Worm (Caenorhabditis elegans) whole organism, young adult: ENCODE data around the gene sas-1.

Source experiments
- C17E4.6 ChIP-seq: fragments of 200-800 bp; sonication (Bioruptor generic); IDR thresholded peaks from 2 replicates; pipeline ENCODE4 v1.3.6; 2022; ENCODE audit warnings: missing genetic modification reagents, missing genetic modification characterization, missing compliant biosample characterization
- D2030.7 ChIP-seq: fragments of 200-800 bp; sonication (Bioruptor generic); IDR thresholded peaks from 2 replicates; pipeline ENCODE4 v1.3.6; 2022; ENCODE audit warnings: missing genetic modification reagents, missing genetic modification characterization, missing compliant biosample characterization
- F10E7.11 ChIP-seq: sonication (generic microtip); optimal IDR thresholded peaks from 2 replicates; lab custom pipeline; 2017; ENCODE audit warnings: mild to moderate bottlenecking, missing genetic modification characterization, moderate library complexity, missing compliant biosample characterization
- F37B4.10 ChIP-seq: fragments of 200-800 bp; sonication (Bioruptor generic); IDR thresholded peaks from 2 replicates; pipeline ENCODE4 v1.3.6; 2022; ENCODE audit warnings: missing genetic modification characterization, missing compliant biosample characterization
- F39B2.1 ChIP-seq: fragments of 200-800 bp; sonication (Bioruptor generic); IDR thresholded peaks from 2 replicates; pipeline ENCODE4 v1.3.6; 2022; ENCODE audit warnings: missing genetic modification reagents, missing genetic modification characterization, missing compliant biosample characterization
- F49E8.2 ChIP-seq: sonication (generic microtip); optimal IDR thresholded peaks from 3 replicates; lab custom pipeline; 2017; ENCODE audit warnings: missing genetic modification characterization, mild to moderate bottlenecking, missing compliant biosample characterization, antibody characterized with exemption, moderate library complexity; ENCODE audit not compliant: insufficient read depth
- F52B5.7 ChIP-seq: sonication (generic microtip); optimal IDR thresholded peaks from 2 replicates; lab custom pipeline; 2016; ENCODE audit warnings: mild to moderate bottlenecking, missing genetic modification characterization, missing compliant biosample characterization
- F57A8.1 ChIP-seq: fragments of 200-800 bp; sonication (Bioruptor generic); optimal IDR thresholded peaks from 2 replicates; lab custom pipeline; 2018; ENCODE audit warnings: mild to moderate bottlenecking, missing genetic modification characterization, moderate library complexity, missing compliant biosample characterization
- Y53F4B.3 ChIP-seq: fragments of 200-800 bp; sonication (Bioruptor generic); IDR thresholded peaks from 2 replicates; pipeline ENCODE4 v1.3.6; 2022; ENCODE audit warnings: missing genetic modification reagents, missing genetic modification characterization, missing compliant biosample characterization
- Y53G8AR.9 ChIP-seq: fragments of 200-800 bp; sonication (Bioruptor generic); conservative IDR thresholded peaks from 2 replicates; pipeline ENCODE4 v1.3.6; 2022; ENCODE audit warnings: missing genetic modification reagents, missing genetic modification characterization, missing compliant biosample characterization
- atf-7 ChIP-seq: sonication (generic microtip); optimal IDR thresholded peaks from 2 replicates; lab custom pipeline; 2017; ENCODE audit warnings: mild to moderate bottlenecking, missing genetic modification characterization, missing compliant biosample characterization
- attf-5 ChIP-seq: fragments of 200-800 bp; sonication (Bioruptor generic); optimal IDR thresholded peaks from 2 replicates; lab custom pipeline; 2018; ENCODE audit warnings: mild to moderate bottlenecking, missing genetic modification characterization, missing compliant biosample characterization
- cebp-1 ChIP-seq, 2 experiments: fragments of 200-800 bp in 1 of 2; sonication (Bioruptor generic) in 1 of 2; sonication (generic microtip) in 1 of 2; IDR thresholded peaks in 1 of 2; optimal IDR thresholded peaks in 1 of 2; 2 replicates each; pipeline versions ENCODE4 v1.3.6 to Lab custom; 2017 to 2022; ENCODE audit warnings: missing compliant biosample characterization in 2 of 2, missing genetic modification characterization in 2 of 2, mild to moderate bottlenecking in 1 of 2, missing genetic modification reagents in 1 of 2, moderate library complexity in 1 of 2
- ceh-100 ChIP-seq: fragments of 200-800 bp; sonication (Bioruptor generic); IDR thresholded peaks from 2 replicates; pipeline ENCODE4 v1.3.6; 2022; ENCODE audit warnings: missing genetic modification reagents, missing genetic modification characterization, missing compliant biosample characterization
- ceh-27 ChIP-seq: fragments of 200-800 bp; sonication (Bioruptor generic); optimal IDR thresholded peaks from 2 replicates; lab custom pipeline; 2018; ENCODE audit warnings: mild to moderate bottlenecking, missing genetic modification characterization, moderate library complexity, missing compliant biosample characterization
- dox-1 ChIP-seq: fragments of 200-800 bp; sonication (Bioruptor generic); IDR thresholded peaks from 2 replicates; pipeline ENCODE4 v1.3.6; 2022; ENCODE audit warnings: missing genetic modification reagents, missing genetic modification characterization, missing compliant biosample characterization
- dpl-1 ChIP-seq: fragments of 150-350 bp; optimal IDR thresholded peaks from 2 replicates; lab custom pipeline; 2014; ENCODE audit warnings: missing biosample characterization, missing genetic modification reagents, missing genetic modification characterization
- efl-1 ChIP-seq: fragments of 150-350 bp; optimal IDR thresholded peaks from 2 replicates; lab custom pipeline; 2014; ENCODE audit warnings: missing biosample characterization, missing genetic modification reagents, missing genetic modification characterization
- egl-18 ChIP-seq: fragments of 200-800 bp; sonication (Bioruptor generic); IDR thresholded peaks from 2 replicates; pipeline ENCODE4 v1.3.6; 2022; ENCODE audit warnings: missing genetic modification reagents, missing genetic modification characterization, missing compliant biosample characterization
- egrh-3 ChIP-seq: fragments of 200-800 bp; sonication (Bioruptor generic); IDR thresholded peaks from 2 replicates; pipeline ENCODE4 v1.3.6; 2022; ENCODE audit warnings: missing genetic modification reagents, missing genetic modification characterization, missing compliant biosample characterization
- hmg-1.2 ChIP-seq: fragments of 200-800 bp; sonication (Bioruptor generic); IDR thresholded peaks from 2 replicates; pipeline ENCODE4 v1.3.6; 2022; ENCODE audit warnings: missing genetic modification reagents, missing genetic modification characterization, missing compliant biosample characterization
- hrde-1 ChIP-seq: sonication (generic microtip); optimal IDR thresholded peaks from 2 replicates; lab custom pipeline; 2016; ENCODE audit warnings: missing genetic modification characterization, mild to moderate bottlenecking, missing compliant biosample characterization, moderate library complexity, missing genotype, missing genetic modification reagents, borderline replicate concordance
- hsf-1 ChIP-seq: fragments of 200-800 bp; sonication (Bioruptor generic); IDR thresholded peaks from 2 replicates; pipeline ENCODE4 v1.3.6; 2022; ENCODE audit warnings: missing genetic modification reagents, missing genetic modification characterization, missing compliant biosample characterization
- let-607 ChIP-seq, 2 experiments: fragments of 200-800 bp in 1 of 2; sonication (Bioruptor generic) in 1 of 2; sonication (generic microtip) in 1 of 2; optimal IDR thresholded peaks; 2 replicates each; lab custom pipeline; 2016 to 2018; ENCODE audit warnings: mild to moderate bottlenecking in 2 of 2, missing compliant biosample characterization in 2 of 2, missing genetic modification characterization in 2 of 2, moderate library complexity in 2 of 2, missing genotype in 1 of 2
- lin-35 ChIP-seq, 3 experiments: fragments of 150-350 bp in 2 of 3; sonication (generic microtip) in 1 of 3; optimal IDR thresholded peaks; 2 replicates each; lab custom pipeline; 2014 to 2018; ENCODE audit warnings: missing biosample characterization in 3 of 3, missing genetic modification characterization in 3 of 3, missing genetic modification reagents in 3 of 3
- lin-54 ChIP-seq: fragments of 200-800 bp; sonication (Bioruptor generic); optimal IDR thresholded peaks from 2 replicates; lab custom pipeline; 2018; ENCODE audit warnings: mild to moderate bottlenecking, missing genetic modification characterization, missing compliant biosample characterization
- lsl-1 ChIP-seq: fragments of 200-800 bp; sonication (Bioruptor generic); optimal IDR thresholded peaks from 2 replicates; lab custom pipeline; 2018; ENCODE audit warnings: mild to moderate bottlenecking, missing genetic modification characterization, moderate library complexity, missing compliant biosample characterization
- lsy-27 ChIP-seq: sonication (generic microtip); optimal IDR thresholded peaks from 2 replicates; lab custom pipeline; 2017; ENCODE audit warnings: missing genetic modification characterization, mild to moderate bottlenecking, missing compliant biosample characterization, antibody characterized with exemption, missing genotype, borderline replicate concordance; ENCODE audit not compliant: insufficient read depth
- madf-10 ChIP-seq: sonication (generic microtip); optimal IDR thresholded peaks from 2 replicates; lab custom pipeline; 2016; ENCODE audit warnings: mild to moderate bottlenecking, missing genetic modification characterization, missing compliant biosample characterization
- madf-3 ChIP-seq: fragments of 200-800 bp; sonication (Bioruptor generic); IDR thresholded peaks from 2 replicates; pipeline ENCODE4 v1.3.6; 2022; ENCODE audit warnings: missing genetic modification reagents, missing genetic modification characterization, missing compliant biosample characterization
- madf-6 ChIP-seq: fragments of 200-800 bp; sonication (Bioruptor generic); IDR thresholded peaks from 2 replicates; pipeline ENCODE4 v1.3.6; 2022; ENCODE audit warnings: missing genetic modification reagents, missing genetic modification characterization, missing compliant biosample characterization
- mcd-1 ChIP-seq: fragments of 200-800 bp; sonication (Bioruptor generic); IDR thresholded peaks from 2 replicates; pipeline ENCODE4 v1.3.6; 2022; ENCODE audit warnings: missing genetic modification reagents, missing genetic modification characterization, missing compliant biosample characterization
- mes-4 ChIP-seq: sonication (generic microtip); optimal IDR thresholded peaks from 2 replicates; lab custom pipeline; 2016; ENCODE audit warnings: missing genotype, missing genetic modification characterization, missing compliant biosample characterization
- nfya-1 ChIP-seq: sonication (generic microtip); optimal IDR thresholded peaks from 2 replicates; lab custom pipeline; 2017; ENCODE audit warnings: antibody characterized with exemption, missing compliant biosample characterization, missing genetic modification characterization, borderline replicate concordance; ENCODE audit not compliant: insufficient read depth
- nfya-2 ChIP-seq: fragments of 200-800 bp; sonication (Bioruptor generic); IDR thresholded peaks from 2 replicates; pipeline ENCODE4 v1.3.6; 2022; ENCODE audit warnings: missing genetic modification reagents, missing genetic modification characterization, missing compliant biosample characterization
- nhr-120 ChIP-seq: fragments of 200-800 bp; sonication (Bioruptor generic); IDR thresholded peaks from 2 replicates; pipeline ENCODE4 v1.3.6; 2022; ENCODE audit warnings: missing genetic modification characterization, missing compliant biosample characterization
- nhr-27 ChIP-seq: fragments of 200-800 bp; sonication (Bioruptor generic); optimal IDR thresholded peaks from 2 replicates; lab custom pipeline; 2018; ENCODE audit warnings: mild to moderate bottlenecking, missing genetic modification characterization, moderate library complexity, missing compliant biosample characterization
- nhr-90 ChIP-seq: sonication (generic microtip); optimal IDR thresholded peaks from 2 replicates; lab custom pipeline; 2016; ENCODE audit warnings: missing genotype, mild to moderate bottlenecking, missing genetic modification characterization, missing compliant biosample characterization
- pbrm-1 ChIP-seq: fragments of 200-800 bp; sonication (Bioruptor generic); IDR thresholded peaks from 2 replicates; pipeline ENCODE4 v1.3.6; 2022; ENCODE audit warnings: missing genetic modification reagents, missing genetic modification characterization, missing compliant biosample characterization
- snpc-1.3 ChIP-seq: sonication (generic microtip); optimal IDR thresholded peaks from 2 replicates; lab custom pipeline; 2017; ENCODE audit warnings: missing genetic modification characterization, mild to moderate bottlenecking, missing compliant biosample characterization, antibody characterized with exemption, moderate library complexity, missing genotype, missing genetic modification reagents; ENCODE audit not compliant: insufficient read depth
- tbp1 ChIP-seq: fragments of 200-800 bp; sonication (Bioruptor generic); optimal IDR thresholded peaks from 2 replicates; lab custom pipeline; 2018; ENCODE audit warnings: mild to moderate bottlenecking, missing genetic modification characterization, missing compliant biosample characterization
- unc-62 ChIP-seq: fragments of 150-350 bp; optimal IDR thresholded peaks from 2 replicates; lab custom pipeline; 2014; ENCODE audit warnings: missing biosample characterization, missing genetic modification reagents, missing genetic modification characterization
- ztf-28 ChIP-seq: fragments of 200-800 bp; sonication (Bioruptor generic); IDR thresholded peaks from 2 replicates; pipeline ENCODE4 v1.3.6; 2022; ENCODE audit warnings: missing genetic modification reagents, missing genetic modification characterization, missing compliant biosample characterization

sas-1 gene

ce11 chrIII:12711217-12711616 lies 11.9 kb downstream of the sas-1 start, which contains the start of gene hut-1:
hut-1 (plus strand) TSS chrIII:12711560.
- TF ChIP-seq mcd-1 (GFP tag; lab: Robert Waterston, UW) (0 out of 2 replicates have a peak, but pooled peaks have one; percentile 6), atf-7 (tag; lab: Kevin White, UChicago) (no peak), ceh-100 (GFP tag; lab: Robert Waterston, UW) (no peak), hrde-1 (no peak), egl-18 (GFP tag; lab: Robert Waterston, UW) (no peak), Y53G8AR.9 (GFP tag; lab: Robert Waterston, UW) (no peak), unc-62 (GFP tag; lab: Kevin White, UChicago) (no peak), nfya-2 (GFP tag; lab: Robert Waterston, UW) (no peak), ceh-27 (GFP tag; lab: Kevin White, UChicago) (peak; percentile 24), dpl-1 (peak; percentile 9), attf-5 (no peak), F10E7.11 (tag; lab: Kevin White, UChicago) (no peak), lin-35 (GFP tag; optimal IDR thresholded peaks at IDR 0.05; lab: Kevin White, UChicago) (peak in 1 of 3 experiments; percentile 12), dox-1 (GFP tag; lab: Robert Waterston, UW) (no peak), Y53F4B.3 (GFP tag; lab: Robert Waterston, UW) (no peak), cebp-1 (GFP tag; IDR thresholded peaks at IDR 0.05; lab: Robert Waterston, UW) (no peak), cebp-1 (tag; optimal IDR thresholded peaks at IDR 0.05; lab: Kevin White, UChicago) (peak; percentile 26), lin-54 (GFP tag; lab: Kevin White, UChicago) (peak; percentile 14)

ce11 chrIII:12711682-12712081 lies 12.4 kb downstream of the sas-1 start:
- no peak for TF ChIP-seq snpc-1.3 (tag; lab: Kevin White, UChicago)
- TF ChIP-seq egrh-3 (GFP tag; lab: Robert Waterston, UW), result no peak
- no peak for TF ChIP-seq ztf-28 (GFP tag; lab: Robert Waterston, UW)
- no peak for TF ChIP-seq F39B2.1 (GFP tag; lab: Robert Waterston, UW)
- no peak for TF ChIP-seq dpl-1
- TF ChIP-seq attf-5, result no peak
- no peak for TF ChIP-seq hrde-1
- no peak for TF ChIP-seq lsy-27 (tag; lab: Kevin White, UChicago)
- TF ChIP-seq nhr-90 (tag; lab: Kevin White, UChicago), result no peak
- TF ChIP-seq madf-10 (tag; lab: Kevin White, UChicago), result no peak
- no peak for TF ChIP-seq mes-4
- no peak for TF ChIP-seq pbrm-1
- TF ChIP-seq nhr-120, result no peak
- no peak for TF ChIP-seq F49E8.2 (tag; lab: Kevin White, UChicago)
- TF ChIP-seq hsf-1 (GFP tag; lab: Robert Waterston, UW), result no peak
- TF ChIP-seq F10E7.11 (tag; lab: Kevin White, UChicago), result no peak
- no peak for TF ChIP-seq nfya-1 (tag; lab: Kevin White, UChicago)
- TF ChIP-seq let-607 (tag; optimal IDR thresholded peaks at IDR 0.05; lab: Kevin White, UChicago), result no peak

ce11 chrIII:12713862-12714261 lies 14.6 kb downstream of the sas-1 start:
- TF ChIP-seq lin-35 (GFP tag; optimal IDR thresholded peaks at IDR 0.05; lab: Kevin White, UChicago) (peak in 1 of 3 experiments; percentile 9), tbp1 (GFP tag; lab: Kevin White, UChicago) (no peak), D2030.7 (peak; percentile 66), F52B5.7 (no peak), dox-1 (GFP tag; lab: Robert Waterston, UW) (peak; percentile 44; the same call in 1 of the 2 replicates), madf-3 (GFP tag; lab: Robert Waterston, UW) (peak; percentile 98), nhr-27 (tag; lab: Kevin White, UChicago) (no peak), efl-1 (GFP tag; lab: Kevin White, UChicago) (peak; percentile 40), F57A8.1 (no peak), hrde-1 (peak; percentile 3), snpc-1.3 (tag; lab: Kevin White, UChicago) (peak; percentile 31), C17E4.6 (GFP tag; lab: Robert Waterston, UW) (0 out of 2 replicates have a peak, but pooled peaks have one; percentile 43), mcd-1 (GFP tag; lab: Robert Waterston, UW) (0 out of 2 replicates have a peak, but pooled peaks have one; percentile 15), F37B4.10 (no peak), madf-6 (peak; percentile 50; the same call in 1 of the 2 replicates), hmg-1.2 (GFP tag; lab: Robert Waterston, UW) (peak; percentile 95), lin-54 (GFP tag; lab: Kevin White, UChicago) (peak; percentile 63), lsl-1 (GFP tag; lab: Kevin White, UChicago) (peak; percentile 32)
